Fruit fly (Drosophila melanogaster) whole organism, embryonic: ENCODE measurements around the gene rols.

Source experiments
- Atf3 ChIP-seq: fragments of 200-800 bp; sonication (Bioruptor generic); optimal IDR thresholded peaks from 3 replicates; lab custom pipeline; 2016; ENCODE audit warnings: missing biosample characterization, missing genetic modification characterization
- Atf6 ChIP-seq: fragments of 200-800 bp; sonication (Bioruptor generic); IDR thresholded peaks from 2 replicates; pipeline ENCODE4 v1.3.6; 2022; ENCODE audit warnings: missing biosample characterization, missing genetic modification characterization
- C15 ChIP-seq: fragments of 200-800 bp; sonication (Bioruptor generic); IDR thresholded peaks from 3 replicates; pipeline ENCODE4 v1.3.6; 2022; ENCODE audit warnings: missing biosample characterization, missing genetic modification characterization
- CG10267 ChIP-seq: fragments of 200-800 bp; sonication (Bioruptor generic); optimal IDR thresholded peaks from 2 replicates; lab custom pipeline; 2018; ENCODE audit warnings: missing biosample characterization, mild to moderate bottlenecking, missing genetic modification characterization, moderate library complexity
- CG1647 ChIP-seq: fragments of 200-800 bp; sonication (Bioruptor generic); optimal IDR thresholded peaks from 3 replicates; lab custom pipeline; 2016; ENCODE audit warnings: missing biosample characterization, missing genetic modification characterization
- CG16779 ChIP-seq: fragments of 200-800 bp; sonication (Bioruptor generic); IDR thresholded peaks from 2 replicates; pipeline ENCODE4 v1.3.6; 2022; ENCODE audit warnings: missing biosample characterization, missing genetic modification characterization
- CG18011 ChIP-seq: fragments of 200-800 bp; sonication (Bioruptor generic); optimal IDR thresholded peaks from 2 replicates; lab custom pipeline; 2017; ENCODE audit warnings: missing biosample characterization, missing genetic modification characterization, mild to moderate bottlenecking, moderate library complexity, missing genotype
- CG18476 ChIP-seq: fragments of 200-800 bp; sonication (Bioruptor generic); optimal IDR thresholded peaks from 2 replicates; lab custom pipeline; 2016; ENCODE audit warnings: missing biosample characterization, mild to moderate bottlenecking, missing genetic modification characterization
- CG18764 ChIP-seq: fragments of 200-800 bp; sonication (Bioruptor generic); optimal IDR thresholded peaks from 3 replicates; lab custom pipeline; 2016; ENCODE audit warnings: missing biosample characterization, missing genetic modification characterization
- CG30020 ChIP-seq: fragments of 200-800 bp; optimal IDR thresholded peaks from 2 replicates; lab custom pipeline; 2019; ENCODE audit warnings: missing biosample characterization, mild to moderate bottlenecking, missing genetic modification characterization, moderate library complexity
- CG3065 ChIP-seq: fragments of 200-800 bp; sonication (Bioruptor generic); optimal IDR thresholded peaks from 2 replicates; lab custom pipeline; 2016; ENCODE audit warnings: missing biosample characterization, missing genetic modification characterization
- CG3281 ChIP-seq: fragments of 200-800 bp; sonication (Bioruptor generic); optimal IDR thresholded peaks from 3 replicates; lab custom pipeline; 2017; ENCODE audit warnings: missing biosample characterization, mild to moderate bottlenecking, missing genetic modification characterization
- CG3407 ChIP-seq: fragments of 200-800 bp; sonication (Bioruptor generic); optimal IDR thresholded peaks from 2 replicates; lab custom pipeline; 2018; ENCODE audit warnings: missing biosample characterization, mild to moderate bottlenecking, missing genetic modification characterization
- CG3726 ChIP-seq: fragments of 200-800 bp; sonication (Bioruptor generic); IDR thresholded peaks from 3 replicates; pipeline ENCODE4, ENCODE4 v1.3.6; 2022; ENCODE audit warnings: missing biosample characterization, missing genetic modification characterization
- CG4404 ChIP-seq: fragments of 200-800 bp; sonication (Bioruptor generic); IDR thresholded peaks from 2 replicates; pipeline ENCODE4 v1.3.6; 2022; ENCODE audit warnings: missing biosample characterization, missing genetic modification characterization
- CG4617 ChIP-seq: fragments of 200-800 bp; sonication (Bioruptor generic); optimal IDR thresholded peaks from 3 replicates; lab custom pipeline; 2016; ENCODE audit warnings: missing biosample characterization, missing genetic modification characterization, borderline replicate concordance
- CG4707 ChIP-seq: fragments of 200-800 bp; sonication (Bioruptor generic); optimal IDR thresholded peaks from 2 replicates; lab custom pipeline; 2018; ENCODE audit warnings: missing biosample characterization, mild to moderate bottlenecking, missing genetic modification characterization, moderate library complexity
- Dll ChIP-seq: fragments of 200-800 bp; sonication (Bioruptor generic); IDR thresholded peaks from 4 replicates; pipeline ENCODE4 v1.3.6; 2022; ENCODE audit warnings: missing biosample characterization, missing genetic modification characterization; ENCODE audit not compliant: partially characterized antibody
- Hr39 ChIP-seq: fragments of >200 bp; optimal IDR thresholded peaks from 2 replicates; lab custom pipeline; 2017
- Hsf ChIP-seq: fragments of 200-800 bp; sonication (Bioruptor generic); optimal IDR thresholded peaks from 3 replicates; lab custom pipeline; 2016; ENCODE audit warnings: missing biosample characterization, missing genetic modification characterization
- Lpt ChIP-seq: fragments of >200 bp; optimal IDR thresholded peaks from 2 replicates; lab custom pipeline; 2018; ENCODE audit warnings: missing biosample characterization, missing genetic modification characterization
- Nf-YC ChIP-seq: fragments of 200-800 bp; optimal IDR thresholded peaks from 3 replicates; lab custom pipeline; 2019; ENCODE audit warnings: missing biosample characterization, mild to moderate bottlenecking, missing genetic modification characterization, moderate library complexity
- Rx ChIP-seq: fragments of 200-800 bp; sonication (Bioruptor generic); IDR thresholded peaks from 2 replicates; pipeline ENCODE4 v1.3.6; 2022; ENCODE audit warnings: missing biosample characterization, missing genetic modification characterization
- Side ChIP-seq: fragments of 200-800 bp; sonication (Bioruptor generic); optimal IDR thresholded peaks from 2 replicates; lab custom pipeline; 2016; ENCODE audit warnings: missing biosample characterization, missing genetic modification characterization
- Sox100B ChIP-seq: fragments of 200-800 bp; sonication (Bioruptor generic); optimal IDR thresholded peaks from 3 replicates; lab custom pipeline; 2018; ENCODE audit warnings: missing biosample characterization, mild to moderate bottlenecking, missing genetic modification characterization
- bcd ChIP-seq: fragments of 200-800 bp; sonication (Bioruptor generic); optimal IDR thresholded peaks from 2 replicates; lab custom pipeline; 2017; ENCODE audit warnings: missing biosample characterization, mild to moderate bottlenecking, missing genetic modification characterization
- br ChIP-seq: fragments of >200 bp; optimal IDR thresholded peaks from 2 replicates; lab custom pipeline; 2017
- cad ChIP-seq: fragments of >200 bp; optimal IDR thresholded peaks from 2 replicates; lab custom pipeline; 2017; ENCODE audit warnings: missing biosample characterization, missing genetic modification characterization
- chm ChIP-seq: fragments of 200-800 bp; sonication (Bioruptor generic); IDR thresholded peaks from 2 replicates; pipeline ENCODE4 v1.3.6; 2022; ENCODE audit warnings: missing biosample characterization, missing genetic modification characterization
- dmrt11E ChIP-seq: fragments of 200-800 bp; sonication (Bioruptor generic); optimal IDR thresholded peaks from 3 replicates; lab custom pipeline; 2018; ENCODE audit warnings: missing biosample characterization, mild to moderate bottlenecking, missing genetic modification characterization, moderate library complexity
- dpn ChIP-seq, 2 experiments: fragments of 200-800 bp; sonication (Bioruptor generic); optimal IDR thresholded peaks; 3 replicates each; lab custom pipeline; 2016; ENCODE audit warnings: missing biosample characterization in 2 of 2, missing genetic modification characterization in 2 of 2
- fd3F ChIP-seq: fragments of 200-800 bp; sonication (Bioruptor generic); optimal IDR thresholded peaks from 2 replicates; lab custom pipeline; 2018; ENCODE audit warnings: missing biosample characterization, mild to moderate bottlenecking, missing genetic modification characterization, moderate library complexity
- fru ChIP-seq: fragments of >200 bp; optimal IDR thresholded peaks from 2 replicates; lab custom pipeline; 2017
- gfzf ChIP-seq: fragments of 200-800 bp; sonication (Bioruptor generic); optimal IDR thresholded peaks from 2 replicates; lab custom pipeline; 2016; ENCODE audit warnings: missing biosample characterization, mild to moderate bottlenecking, missing genetic modification characterization, moderate library complexity
- gsb ChIP-seq: fragments of 200-800 bp; sonication (Bioruptor generic); IDR thresholded peaks from 2 replicates; pipeline ENCODE4 v1.3.6; 2022; ENCODE audit warnings: missing biosample characterization, missing genetic modification characterization
- h ChIP-seq: fragments of >200 bp; optimal IDR thresholded peaks from 2 replicates; lab custom pipeline; 2017
- ham ChIP-seq: fragments of 200-800 bp; sonication (Bioruptor generic); IDR thresholded peaks from 2 replicates; pipeline ENCODE4 v1.3.6; 2022; ENCODE audit warnings: missing biosample characterization, missing genetic modification characterization
- insv ChIP-seq, 2 experiments: fragments of 200-800 bp; sonication (Bioruptor generic); optimal IDR thresholded peaks; 3 replicates each; lab custom pipeline; 2016 to 2018; ENCODE audit warnings: missing biosample characterization in 2 of 2, missing genetic modification characterization in 2 of 2
- jigr1 ChIP-seq: fragments of 200-800 bp; sonication (Bioruptor generic); IDR thresholded peaks from 3 replicates; pipeline ENCODE4 v1.3.6; 2022; ENCODE audit warnings: missing biosample characterization, missing genetic modification characterization
- jing ChIP-seq: fragments of 200-800 bp; sonication (Bioruptor generic); optimal IDR thresholded peaks from 2 replicates; lab custom pipeline; 2018; ENCODE audit warnings: missing biosample characterization, mild to moderate bottlenecking, missing genetic modification characterization
- jumu ChIP-seq: fragments of 200-800 bp; sonication (Bioruptor generic); optimal IDR thresholded peaks from 3 replicates; lab custom pipeline; 2016; ENCODE audit warnings: missing biosample characterization, missing genetic modification characterization
- mam ChIP-seq: fragments of 200-800 bp; sonication (Bioruptor generic); optimal IDR thresholded peaks from 3 replicates; lab custom pipeline; 2016; ENCODE audit warnings: missing biosample characterization, missing genetic modification characterization
- nom ChIP-seq: fragments of 200-800 bp; sonication (Bioruptor generic); optimal IDR thresholded peaks from 2 replicates; lab custom pipeline; 2017; ENCODE audit warnings: missing biosample characterization, missing genetic modification characterization, mild to moderate bottlenecking, moderate library complexity, missing genetic modification reagents
- onecut ChIP-seq: fragments of 200-800 bp; sonication (Bioruptor generic); IDR thresholded peaks from 2 replicates; pipeline ENCODE4 v1.3.6; 2022; ENCODE audit warnings: missing biosample characterization, missing genetic modification characterization
- repo ChIP-seq: fragments of 200-800 bp; sonication (Bioruptor generic); optimal IDR thresholded peaks from 2 replicates; lab custom pipeline; 2016; ENCODE audit warnings: missing biosample characterization, missing genetic modification characterization
- schlank ChIP-seq: fragments of 200-800 bp; sonication (Bioruptor generic); optimal IDR thresholded peaks from 2 replicates; lab custom pipeline; 2018; ENCODE audit warnings: missing biosample characterization, mild to moderate bottlenecking, missing genetic modification characterization
- scrt ChIP-seq: fragments of 200-800 bp; sonication (Bioruptor generic); optimal IDR thresholded peaks from 2 replicates; lab custom pipeline; 2018; ENCODE audit warnings: missing biosample characterization, mild to moderate bottlenecking, missing genetic modification characterization, moderate library complexity
- sens ChIP-seq: fragments of 200-800 bp; sonication (Bioruptor generic); peaks from one replicate; lab custom pipeline; 2016; ENCODE audit warnings: missing biosample characterization, missing genetic modification characterization
- so ChIP-seq: fragments of 200-800 bp; sonication (Bioruptor generic); IDR thresholded peaks from 3 replicates; pipeline ENCODE4 v1.3.6; 2022; ENCODE audit warnings: missing biosample characterization, missing genetic modification characterization
- stwl ChIP-seq: fragments of 200-800 bp; sonication (Bioruptor generic); optimal IDR thresholded peaks from 3 replicates; lab custom pipeline; 2018; ENCODE audit warnings: missing biosample characterization, mild to moderate bottlenecking, missing genetic modification characterization, moderate library complexity
- tna ChIP-seq: fragments of 200-800 bp; sonication (Bioruptor generic); IDR thresholded peaks from 2 replicates; pipeline ENCODE4 v1.3.6; 2022; ENCODE audit warnings: missing biosample characterization, missing genetic modification characterization; ENCODE audit not compliant: partially characterized antibody
- trh ChIP-seq: fragments of 200-800 bp; sonication (Bioruptor generic); optimal IDR thresholded peaks from 2 replicates; lab custom pipeline; 2016; ENCODE audit warnings: missing biosample characterization, missing genetic modification characterization
- tup ChIP-seq: fragments of 200-800 bp; sonication (Bioruptor generic); optimal IDR thresholded peaks from 2 replicates; lab custom pipeline; 2016; ENCODE audit warnings: missing biosample characterization, mild to moderate bottlenecking, missing genetic modification characterization, moderate library complexity
- zfh1 ChIP-seq: fragments of 200-800 bp; sonication (Bioruptor generic); IDR thresholded peaks from 3 replicates; pipeline ENCODE4 v1.3.6; 2022; ENCODE audit warnings: missing biosample characterization, missing genetic modification characterization

rols gene

DNA sequence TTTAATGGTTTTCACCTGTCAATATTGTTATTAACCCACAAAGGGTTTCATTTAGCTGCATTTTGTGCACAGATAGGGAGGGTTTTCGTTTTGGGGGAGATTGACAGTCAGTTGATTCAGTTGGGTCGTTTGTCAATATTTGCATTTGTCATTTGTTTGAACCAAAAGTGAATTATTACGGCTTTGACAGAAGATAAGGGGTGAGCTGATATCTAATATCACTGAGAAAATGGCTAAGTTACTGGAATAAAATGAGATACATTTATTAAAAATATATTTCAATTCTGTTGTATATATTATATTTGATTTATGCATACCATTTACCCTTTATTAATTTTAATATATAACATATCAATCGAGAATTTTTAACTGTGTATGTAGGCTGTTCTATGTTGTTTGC lies 19.2 kb upstream of the rols start (continued):
- TF ChIP-seq tup, result no peak
- no peak for TF ChIP-seq tna (GFP tag; lab: Robert Waterston, UW)
- no peak for TF ChIP-seq CG18011 (GFP tag; lab: Kevin White, UChicago)
- TF ChIP-seq Rx (GFP tag; lab: Robert Waterston, UW), result no peak
- no peak for TF ChIP-seq Lpt (GFP tag; lab: Kevin White, UChicago)
- TF ChIP-seq mam, result no peak
- no peak for TF ChIP-seq nom (GFP tag; lab: Kevin White, UChicago)
- no peak for TF ChIP-seq dpn (GFP tag; optimal IDR thresholded peaks at IDR 0.05; lab: Kevin White, UChicago)
- peak in 1 of 2 experiments; percentile 8 for TF ChIP-seq insv (GFP tag; optimal IDR thresholded peaks at IDR 0.05; lab: Kevin White, UChicago)
- TF ChIP-seq cad (GFP tag; lab: Kevin White, UChicago), result no peak
- TF ChIP-seq CG3407 (GFP tag; lab: Kevin White, UChicago), result peak; percentile 78
- TF ChIP-seq CG18764 (GFP tag; lab: Kevin White, UChicago), result peak; percentile 45
- TF ChIP-seq Atf6 (GFP tag; lab: Robert Waterston, UW), result no peak
- no peak for TF ChIP-seq CG18476 (GFP tag; lab: Kevin White, UChicago)
- TF ChIP-seq Atf3, result no peak
- no peak for TF ChIP-seq trh (GFP tag; lab: Kevin White, UChicago)
- no peak for TF ChIP-seq CG16779 (GFP tag; lab: Robert Waterston, UW)
- no peak for TF ChIP-seq C15
- no peak for TF ChIP-seq gsb (GFP tag; lab: Robert Waterston, UW)
- TF ChIP-seq scrt, result peak; percentile 33
- no peak for TF ChIP-seq repo (GFP tag; lab: Kevin White, UChicago)
- no peak for TF ChIP-seq Dll
- TF ChIP-seq CG4707 (GFP tag; lab: Kevin White, UChicago), result peak; percentile 76
- TF ChIP-seq jumu (GFP tag; lab: Kevin White, UChicago), result no peak
- TF ChIP-seq ham (GFP tag; lab: Robert Waterston, UW), result no peak
- peak; percentile 66; the same call in 1 of the 2 replicates for TF ChIP-seq chm (GFP tag; lab: Robert Waterston, UW)
- TF ChIP-seq fru, result no peak
- peak; percentile 8 for TF ChIP-seq Hsf (GFP tag; lab: Kevin White, UChicago)
- TF ChIP-seq jing (GFP tag; lab: Kevin White, UChicago), result no peak
- TF ChIP-seq CG3065 (GFP tag; lab: Kevin White, UChicago), result peak; percentile 7
- peak; percentile 62 for TF ChIP-seq onecut (GFP tag; lab: Robert Waterston, UW)
- peak; percentile 75 for TF ChIP-seq dmrt11E
- TF ChIP-seq Nf-YC (tag; lab: Kevin White, UChicago), result no peak
- peak; percentile 20 for TF ChIP-seq bcd
- no peak for TF ChIP-seq br (lab: Kevin White, UChicago)
- TF ChIP-seq CG3281 (GFP tag; lab: Kevin White, UChicago), result peak; percentile 48
- TF ChIP-seq Sox100B (GFP tag; lab: Kevin White, UChicago), result peak; percentile 70
- no peak for TF ChIP-seq schlank
- no peak for TF ChIP-seq gfzf (GFP tag; lab: Kevin White, UChicago)
- TF ChIP-seq jigr1 (GFP tag; lab: Robert Waterston, UW), result no peak
- no peak for TF ChIP-seq Side (GFP tag; lab: Kevin White, UChicago)
- TF ChIP-seq h (lab: Kevin White, UChicago), result no peak
- TF ChIP-seq sens (GFP tag; lab: Kevin White, UChicago), result peak; percentile 81
- TF ChIP-seq CG4617 (GFP tag; lab: Kevin White, UChicago), result no peak
- no peak for TF ChIP-seq Hr39 (lab: Kevin White, UChicago)
- peak; percentile 67 for TF ChIP-seq CG10267 (tag; lab: Kevin White, UChicago)
- TF ChIP-seq CG1647 (GFP tag; lab: Kevin White, UChicago), result no peak
- no peak for TF ChIP-seq CG3726 (GFP tag; lab: Robert Waterston, UW)
- TF ChIP-seq zfh1 (GFP tag; lab: Robert Waterston, UW), result 0 out of 3 replicates have a peak, but pooled peaks have one; percentile 23
- TF ChIP-seq CG4404 (GFP tag; lab: Robert Waterston, UW), result no peak
- no peak for TF ChIP-seq fd3F (GFP tag; lab: Kevin White, UChicago)
- TF ChIP-seq so (GFP tag; lab: Robert Waterston, UW), result no peak
- no peak for TF ChIP-seq CG30020 (tag; lab: Kevin White, UChicago)
- peak; percentile 11 for TF ChIP-seq stwl (tag; lab: Kevin White, UChicago)
